Worm (Caenorhabditis elegans) whole organism, L1 larva: ENCODE results near the gene F48E8.4.
A peak's percentile ranks its signal among the peaks of the same experiment; 100 is the strongest.

Source experiments
- C16A3.4 ChIP-seq: fragments of 150-350 bp; optimal IDR thresholded peaks from 2 replicates; lab custom pipeline; 2014; ENCODE audit warnings: missing biosample characterization, missing genetic modification characterization
- C34B4.2 ChIP-seq: sonication (generic microtip); optimal IDR thresholded peaks from 2 replicates; lab custom pipeline; 2017; ENCODE audit warnings: mild to moderate bottlenecking, missing genetic modification characterization, missing compliant biosample characterization
- F16B12.6 ChIP-seq: fragments of 150-350 bp; optimal IDR thresholded peaks from 2 replicates; lab custom pipeline; 2014; ENCODE audit warnings: missing biosample characterization, missing genetic modification characterization
- aha-1 ChIP-seq: fragments of 150-350 bp; optimal IDR thresholded peaks from 2 replicates; lab custom pipeline; 2014; ENCODE audit warnings: missing biosample characterization, missing genetic modification characterization
- alr-1 ChIP-seq: fragments of 200-800 bp; sonication (Bioruptor generic); optimal IDR thresholded peaks from 2 replicates; lab custom pipeline; 2018; ENCODE audit warnings: borderline replicate concordance, mild to moderate bottlenecking, missing genetic modification characterization, missing compliant biosample characterization
- ama-1 ChIP-seq: fragments of 150-350 bp; optimal IDR thresholded peaks from 2 replicates; lab custom pipeline; 2014
- blmp-1 ChIP-seq: fragments of 150-350 bp; optimal IDR thresholded peaks from 2 replicates; lab custom pipeline; 2014; ENCODE audit warnings: missing biosample characterization, missing genetic modification characterization
- ceh-8 ChIP-seq: fragments of 200-800 bp; sonication (Bioruptor generic); optimal IDR thresholded peaks from 2 replicates; lab custom pipeline; 2018; ENCODE audit warnings: mild to moderate bottlenecking, missing genetic modification characterization, moderate library complexity, missing compliant biosample characterization
- ceh-82 ChIP-seq, 3 experiments: fragments of 150-350 bp in 1 of 3; sonication (generic microtip) in 2 of 3; optimal IDR thresholded peaks; 2 replicates each; lab custom pipeline; 2014 to 2017; ENCODE audit warnings: missing biosample characterization in 3 of 3, missing genetic modification characterization in 3 of 3
- ceh-90 ChIP-seq: sonication (generic microtip); optimal IDR thresholded peaks from 2 replicates; lab custom pipeline; 2016; ENCODE audit warnings: missing genetic modification characterization, missing compliant biosample characterization
- dpl-1 ChIP-seq, 3 experiments: fragments of 150-350 bp in 2 of 3; sonication (generic microtip) in 1 of 3; optimal IDR thresholded peaks; 2 replicates each; lab custom pipeline; 2014 to 2017; ENCODE audit warnings: missing biosample characterization in 3 of 3, missing genetic modification characterization in 3 of 3, missing genetic modification reagents in 3 of 3
- dsc-1 ChIP-seq: sonication (generic microtip); optimal IDR thresholded peaks from 2 replicates; lab custom pipeline; 2016; ENCODE audit warnings: mild to moderate bottlenecking, missing genetic modification characterization, missing compliant biosample characterization
- efl-1 ChIP-seq, 4 experiments: fragments of 150-350 bp; optimal IDR thresholded peaks in 3 of 4; peaks in 1 of 4; 1 replicate in 1 of 4; 2 replicates in 3 of 4; lab custom pipeline; 2014; ENCODE audit warnings: missing biosample characterization in 2 of 4, missing genetic modification characterization in 2 of 4, missing genetic modification reagents in 2 of 4
- egl-27 ChIP-seq, 2 experiments: fragments of 150-350 bp in 1 of 2; sonication (generic microtip); optimal IDR thresholded peaks; 3 replicates each; lab custom pipeline; 2017 to 2018; ENCODE audit warnings: missing biosample characterization in 2 of 2, missing genetic modification characterization in 2 of 2, missing genetic modification reagents in 2 of 2
- elt-2 ChIP-seq: sonication (generic microtip); optimal IDR thresholded peaks from 2 replicates; lab custom pipeline; 2016; ENCODE audit warnings: missing genetic modification characterization, mild to moderate bottlenecking, inconsistent platforms, missing compliant biosample characterization, missing genetic modification reagents
- elt-3 ChIP-seq, 6 experiments: fragments of 150-350 bp in 1 of 6; sonication (generic microtip); optimal IDR thresholded peaks; 2 replicates each; lab custom pipeline; 2017 to 2018; ENCODE audit warnings: missing biosample characterization in 6 of 6, missing genetic modification characterization in 6 of 6, inconsistent platforms in 1 of 6
- fkh-4 ChIP-seq: sonication (generic microtip); optimal IDR thresholded peaks from 2 replicates; lab custom pipeline; 2016; ENCODE audit warnings: missing compliant biosample characterization, missing genetic modification characterization, borderline replicate concordance
- fkh-8 ChIP-seq: sonication (generic microtip); optimal IDR thresholded peaks from 2 replicates; lab custom pipeline; 2016; ENCODE audit warnings: mild to moderate bottlenecking, missing genetic modification characterization, missing compliant biosample characterization
- fos-1 ChIP-seq: fragments of 150-350 bp; optimal IDR thresholded peaks from 2 replicates; lab custom pipeline; 2014; ENCODE audit warnings: missing biosample characterization, missing genetic modification characterization
- hlh-4 ChIP-seq: sonication (generic microtip); optimal IDR thresholded peaks from 2 replicates; lab custom pipeline; 2016; ENCODE audit warnings: mild to moderate bottlenecking, missing genetic modification characterization, missing compliant biosample characterization
- hpl-2 ChIP-seq: fragments of 150-350 bp; optimal IDR thresholded peaks from 2 replicates; lab custom pipeline; 2014; ENCODE audit warnings: missing biosample characterization, missing genetic modification reagents, missing genetic modification characterization
- isw-1 ChIP-seq: fragments of 200-800 bp; sonication (Bioruptor generic); IDR thresholded peaks from 2 replicates; pipeline ENCODE4 v1.3.6; 2022; ENCODE audit warnings: missing genetic modification characterization, missing compliant biosample characterization
- lin-15B ChIP-seq: fragments of 150-350 bp; sonication (generic microtip); optimal IDR thresholded peaks from 3 replicates; lab custom pipeline; 2014; ENCODE audit warnings: missing biosample characterization, missing genetic modification characterization
- lin-35 ChIP-seq, 2 experiments: fragments of 150-350 bp; optimal IDR thresholded peaks; 2 replicates each; lab custom pipeline; 2014; ENCODE audit warnings: missing biosample characterization in 2 of 2, missing genetic modification characterization in 2 of 2, missing genetic modification reagents in 2 of 2
- lsy-2 ChIP-seq, 2 experiments: fragments of 150-350 bp; optimal IDR thresholded peaks; 2 replicates each; lab custom pipeline; 2014; ENCODE audit warnings: missing biosample characterization in 2 of 2, missing genetic modification characterization in 2 of 2
- mab-9 ChIP-seq: fragments of 200-800 bp; sonication (Bioruptor generic); IDR thresholded peaks from 2 replicates; pipeline ENCODE4 v1.3.6; 2022; ENCODE audit warnings: missing genetic modification reagents, missing genetic modification characterization, missing compliant biosample characterization
- mdl-1 ChIP-seq, 2 experiments: fragments of 150-350 bp; optimal IDR thresholded peaks; 2 replicates each; lab custom pipeline; 2014 to 2017; ENCODE audit warnings: missing biosample characterization in 2 of 2, missing genetic modification characterization in 2 of 2, inconsistent platforms in 1 of 2
- mep-1 ChIP-seq: fragments of 150-350 bp; optimal IDR thresholded peaks from 2 replicates; lab custom pipeline; 2014; ENCODE audit warnings: missing biosample characterization, missing genetic modification characterization
- nhr-237 ChIP-seq: fragments of 150-350 bp; optimal IDR thresholded peaks from 2 replicates; lab custom pipeline; 2014; ENCODE audit warnings: missing biosample characterization, missing genetic modification characterization
- nhr-47 ChIP-seq: sonication (generic microtip); optimal IDR thresholded peaks from 2 replicates; lab custom pipeline; 2016; ENCODE audit warnings: mild to moderate bottlenecking, missing genetic modification characterization, moderate library complexity, missing compliant biosample characterization
- nhr-76 ChIP-seq: sonication (generic microtip); optimal IDR thresholded peaks from 2 replicates; lab custom pipeline; 2017; ENCODE audit warnings: missing biosample characterization, missing genetic modification characterization
- nhr-84 ChIP-seq: sonication (generic microtip); optimal IDR thresholded peaks from 2 replicates; lab custom pipeline; 2017; ENCODE audit warnings: missing biosample characterization, missing genetic modification characterization
- nhr-85 ChIP-seq: sonication (generic microtip); peaks from one replicate; lab custom pipeline; 2016; ENCODE audit warnings: missing genetic modification characterization, inconsistent platforms, missing compliant biosample characterization
- pax-3 ChIP-seq: fragments of 200-800 bp; sonication (Bioruptor generic); optimal IDR thresholded peaks from 2 replicates; lab custom pipeline; 2018; ENCODE audit warnings: mild to moderate bottlenecking, missing genetic modification characterization, moderate library complexity, missing compliant biosample characterization
- pqm-1 ChIP-seq: sonication (generic microtip); optimal IDR thresholded peaks from 3 replicates; lab custom pipeline; 2017; ENCODE audit warnings: missing biosample characterization, missing genetic modification characterization
- rnt-1 ChIP-seq: sonication (generic microtip); optimal IDR thresholded peaks from 2 replicates; lab custom pipeline; 2016; ENCODE audit warnings: mild to moderate bottlenecking, missing genetic modification characterization, moderate library complexity, missing compliant biosample characterization
- skn-1 ChIP-seq: fragments of 150-350 bp; optimal IDR thresholded peaks from 2 replicates; lab custom pipeline; 2014; ENCODE audit warnings: missing biosample characterization, missing genetic modification characterization
- sox-4 ChIP-seq: sonication (generic microtip); optimal IDR thresholded peaks from 2 replicates; lab custom pipeline; 2016; ENCODE audit warnings: missing genetic modification characterization, missing compliant biosample characterization
- sptf-1 ChIP-seq: fragments of 150-350 bp; optimal IDR thresholded peaks from 2 replicates; lab custom pipeline; 2014; ENCODE audit warnings: missing biosample characterization, missing genetic modification characterization
- sup-37 ChIP-seq: fragments of 200-800 bp; sonication (Bioruptor generic); optimal IDR thresholded peaks from 2 replicates; lab custom pipeline; 2018; ENCODE audit warnings: mild to moderate bottlenecking, missing genetic modification characterization, missing compliant biosample characterization
- swsn-7 ChIP-seq: sonication (generic microtip); optimal IDR thresholded peaks from 2 replicates; lab custom pipeline; 2016; ENCODE audit warnings: missing genetic modification characterization, missing compliant biosample characterization
- tbx-2 ChIP-seq: sonication (generic microtip); optimal IDR thresholded peaks from 2 replicates; lab custom pipeline; 2016; ENCODE audit warnings: missing genetic modification characterization, missing compliant biosample characterization
- unc-86 ChIP-seq: sonication (generic microtip); optimal IDR thresholded peaks from 2 replicates; lab custom pipeline; 2016; ENCODE audit warnings: missing genetic modification characterization, missing compliant biosample characterization
- vab-15 ChIP-seq: sonication (generic microtip); optimal IDR thresholded peaks from 2 replicates; lab custom pipeline; 2017; ENCODE audit warnings: missing genotype, mild to moderate bottlenecking, missing genetic modification characterization, missing compliant biosample characterization
- xbp-1 ChIP-seq: sonication (generic microtip); optimal IDR thresholded peaks from 2 replicates; lab custom pipeline; 2016; ENCODE audit warnings: missing genetic modification characterization, missing compliant biosample characterization
- zag-1 ChIP-seq: fragments of 150-350 bp; optimal IDR thresholded peaks from 2 replicates; lab custom pipeline; 2014; ENCODE audit warnings: missing biosample characterization, missing genetic modification characterization
- ztf-4 ChIP-seq: fragments of 150-350 bp; optimal IDR thresholded peaks from 2 replicates; lab custom pipeline; 2014; ENCODE audit warnings: missing biosample characterization, missing genetic modification characterization

The F48E8.4 gene

ce11 chrIII:5453290-5453689 is at the start of gene F48E8.4:
Gene F48E8.4, plus strand, starts transcription at chrIII:5453590.
- TF ChIP-seq F16B12.6 (tag; lab: Kevin White, UChicago) (no peak), efl-1 (optimal IDR thresholded peaks at IDR 0.05; lab: Kevin White, UChicago) (no peak), efl-1 (GFP tag; optimal IDR thresholded peaks at IDR 0.05 in 1 of 2; lab: Kevin White, UChicago) (peak in 1 of 2 experiments; percentile 82)
- TF ChIP-seq, all 84 proteins: peak for 1

ce11 chrIII:5404998-5405397 is 48.4 kb upstream of the F48E8.4 start:
- TF ChIP-seq hlh-4 (no peak), aha-1 (tag; lab: Kevin White, UChicago) (no peak), nhr-47 (tag; lab: Kevin White, UChicago) (no peak), egl-27 (tag; optimal IDR thresholded peaks at IDR 0.05; lab: Kevin White, UChicago) (no peak), fos-1 (tag; lab: Kevin White, UChicago) (no peak), sox-4 (tag; lab: Kevin White, UChicago) (no peak)

- no peak for TF ChIP-seq ceh-8
- TF ChIP-seq dpl-1 (GFP tag; optimal IDR thresholded peaks at IDR 0.05; lab: Kevin White, UChicago), result peak; percentile 76 to 88 (median 82)
- TF ChIP-seq pqm-1 (tag; lab: Kevin White, UChicago), result no peak
- TF ChIP-seq nhr-85 (tag; lab: Kevin White, UChicago), result peak; percentile 41
- TF ChIP-seq xbp-1 (tag; lab: Kevin White, UChicago), result no peak
- TF ChIP-seq lin-15B (tag; lab: Kevin White, UChicago), result peak; percentile 55
- peak; percentile 9 to 79 for TF ChIP-seq lsy-2 (tag; optimal IDR thresholded peaks at IDR 0.05; lab: Kevin White, UChicago)
- no peak for TF ChIP-seq swsn-7 (tag; lab: Kevin White, UChicago)
- TF ChIP-seq efl-1 (optimal IDR thresholded peaks at IDR 0.05; lab: Kevin White, UChicago), result peak; percentile 46 to 88
- TF ChIP-seq efl-1 (GFP tag; optimal IDR thresholded peaks at IDR 0.05 in 1 of 2; lab: Kevin White, UChicago), result peak; percentile 86 to 98
- no peak for TF ChIP-seq dsc-1
- TF ChIP-seq nhr-84 (tag; lab: Kevin White, UChicago), result no peak
- TF ChIP-seq mdl-1 (tag; optimal IDR thresholded peaks at IDR 0.05; lab: Kevin White, UChicago), result peak in 1 of 2 experiments; percentile 41
- peak; percentile 31 for TF ChIP-seq C16A3.4 (tag; lab: Kevin White, UChicago)
- TF ChIP-seq ama-1, result no peak
- TF ChIP-seq unc-86 (tag; lab: Kevin White, UChicago), result no peak
- TF ChIP-seq skn-1 (tag; lab: Kevin White, UChicago), result peak; percentile 28
- TF ChIP-seq lin-35 (GFP tag; optimal IDR thresholded peaks at IDR 0.05; lab: Kevin White, UChicago), result peak; percentile 72 to 95
- no peak for TF ChIP-seq ceh-82 (tag; optimal IDR thresholded peaks at IDR 0.05; lab: Kevin White, UChicago)
- TF ChIP-seq blmp-1 (tag; lab: Kevin White, UChicago), result peak; percentile 34
- peak in 1 of 6 experiments; percentile 15 for TF ChIP-seq elt-3 (tag; optimal IDR thresholded peaks at IDR 0.05; lab: Kevin White, UChicago)
- no peak for TF ChIP-seq sup-37 (GFP tag; lab: Kevin White, UChicago)
- no peak for TF ChIP-seq zag-1 (tag; lab: Kevin White, UChicago)
- TF ChIP-seq C34B4.2 (tag; lab: Kevin White, UChicago), result no peak
- no peak for TF ChIP-seq F16B12.6 (tag; lab: Kevin White, UChicago)
- TF ChIP-seq isw-1 (GFP tag; lab: Robert Waterston, UW), result peak; percentile 6; the same call in 1 of the 2 replicates
- TF ChIP-seq hlh-4, result no peak
- no peak for TF ChIP-seq ceh-90 (tag; lab: Kevin White, UChicago)
- no peak for TF ChIP-seq tbx-2 (tag; lab: Kevin White, UChicago)
- TF ChIP-seq alr-1 (tag; lab: Kevin White, UChicago), result no peak
- peak; percentile 11 for TF ChIP-seq mep-1
- TF ChIP-seq rnt-1 (tag; lab: Kevin White, UChicago), result peak; percentile 28
Measured at ce11 chrIII:5405628-5406084, 47.7 kb upstream of the F48E8.4 start, which contains the start of the genes W03A5.2 and Y32H12A.8. Gene W03A5.2, plus strand, starts transcription at chrIII:5406034. Gene Y32H12A.8, minus strand, starts transcription at chrIII:5406037.

- no peak for TF ChIP-seq nhr-76 (tag; lab: Kevin White, UChicago)
- no peak for TF ChIP-seq hpl-2
- TF ChIP-seq ceh-8, result no peak
- TF ChIP-seq nhr-237, result no peak
- no peak for TF ChIP-seq ztf-4
- no peak for TF ChIP-seq tbx-2 (tag; lab: Kevin White, UChicago)
- no peak for TF ChIP-seq vab-15 (tag; lab: Kevin White, UChicago)
- no peak for TF ChIP-seq skn-1 (tag; lab: Kevin White, UChicago)
- no peak for TF ChIP-seq elt-2 (tag; lab: Kevin White, UChicago)
- no peak for TF ChIP-seq fkh-4 (tag; lab: Kevin White, UChicago)
- TF ChIP-seq nhr-85 (tag; lab: Kevin White, UChicago), result no peak
- TF ChIP-seq fkh-8, result no peak
- no peak for TF ChIP-seq sptf-1 (tag; lab: Kevin White, UChicago)
- no peak for TF ChIP-seq mab-9 (GFP tag; lab: Robert Waterston, UW)
- no peak for TF ChIP-seq ceh-90 (tag; lab: Kevin White, UChicago)
- no peak for TF ChIP-seq pax-3 (tag; lab: Kevin White, UChicago)
Measured at ce11 chrIII:5406314-5406713, 47.1 kb upstream of the F48E8.4 start.
